Fruit fly (Drosophila melanogaster) whole organism, embryonic: ENCODE data around the gene CG31038.

Experiments used
- Abd-B ChIP-seq: fragments of 200-800 bp; sonication (Bioruptor generic); optimal IDR thresholded peaks from 2 replicates; lab custom pipeline; 2018; ENCODE audit warnings: missing biosample characterization, mild to moderate bottlenecking, missing genetic modification characterization, moderate library complexity
- Adf1 ChIP-seq: fragments of 200-800 bp; sonication (Bioruptor generic); IDR thresholded peaks from 2 replicates; pipeline ENCODE4 v1.3.6; 2022; ENCODE audit warnings: missing biosample characterization, missing genetic modification characterization
- Atf3 ChIP-seq: fragments of 200-800 bp; sonication (Bioruptor generic); optimal IDR thresholded peaks from 3 replicates; lab custom pipeline; 2016; ENCODE audit warnings: missing biosample characterization, missing genetic modification characterization
- Bdp1 ChIP-seq: fragments of 200-800 bp; sonication (Bioruptor generic); optimal IDR thresholded peaks from 3 replicates; lab custom pipeline; 2016; ENCODE audit warnings: missing biosample characterization, missing genetic modification characterization
- CG10209 ChIP-seq: fragments of 200-800 bp; sonication (Bioruptor generic); optimal IDR thresholded peaks from 3 replicates; lab custom pipeline; 2017; ENCODE audit warnings: missing biosample characterization, mild to moderate bottlenecking, missing genetic modification characterization, missing genetic modification reagents
- CG11695 ChIP-seq: fragments of 200-800 bp; sonication (Bioruptor generic); IDR thresholded peaks from 3 replicates; pipeline ENCODE4 v1.3.6; 2022; ENCODE audit warnings: missing biosample characterization, missing genetic modification characterization
- CG12236 ChIP-seq: fragments of 200-800 bp; sonication (Bioruptor generic); optimal IDR thresholded peaks from 2 replicates; lab custom pipeline; 2016; ENCODE audit warnings: missing biosample characterization, missing genetic modification characterization
- CG13296 ChIP-seq: fragments of 200-800 bp; sonication (Bioruptor generic); optimal IDR thresholded peaks from 3 replicates; lab custom pipeline; 2018; ENCODE audit warnings: missing biosample characterization, mild to moderate bottlenecking, missing genetic modification characterization
- CG15696 ChIP-seq: fragments of 200-800 bp; sonication (Bioruptor generic); optimal IDR thresholded peaks from 2 replicates; lab custom pipeline; 2019; ENCODE audit warnings: missing biosample characterization, mild to moderate bottlenecking, missing genetic modification characterization, moderate library complexity
- CG18011 ChIP-seq: fragments of 200-800 bp; sonication (Bioruptor generic); optimal IDR thresholded peaks from 2 replicates; lab custom pipeline; 2017; ENCODE audit warnings: missing biosample characterization, missing genetic modification characterization, mild to moderate bottlenecking, moderate library complexity, missing genotype
- CG2120 ChIP-seq: fragments of 200-800 bp; sonication (Bioruptor generic); optimal IDR thresholded peaks from 3 replicates; lab custom pipeline; 2016; ENCODE audit warnings: missing biosample characterization, missing genetic modification characterization
- CG2712 ChIP-seq: fragments of 200-800 bp; optimal IDR thresholded peaks from 3 replicates; lab custom pipeline; 2019; ENCODE audit warnings: missing biosample characterization, mild to moderate bottlenecking, missing genetic modification characterization, moderate library complexity
- CG2875 ChIP-seq: fragments of 200-800 bp; sonication (Bioruptor generic); optimal IDR thresholded peaks from 2 replicates; lab custom pipeline; 2017; ENCODE audit warnings: missing biosample characterization, mild to moderate bottlenecking, missing genetic modification characterization, missing genetic modification reagents
- CG30020 ChIP-seq: fragments of 200-800 bp; optimal IDR thresholded peaks from 2 replicates; lab custom pipeline; 2019; ENCODE audit warnings: missing biosample characterization, mild to moderate bottlenecking, missing genetic modification characterization, moderate library complexity
- CG30403 ChIP-seq: fragments of 200-800 bp; sonication (Bioruptor generic); optimal IDR thresholded peaks from 3 replicates; lab custom pipeline; 2016; ENCODE audit warnings: missing biosample characterization, missing genetic modification characterization
- CG32532 ChIP-seq: fragments of 200-800 bp; sonication (Bioruptor generic); IDR thresholded peaks from 2 replicates; pipeline ENCODE4 v1.3.6; 2022; ENCODE audit warnings: missing biosample characterization, missing genetic modification characterization
- CG33213 ChIP-seq: fragments of 200-800 bp; sonication (Bioruptor generic); optimal IDR thresholded peaks from 3 replicates; lab custom pipeline; 2016; ENCODE audit warnings: missing biosample characterization, missing genetic modification characterization
- CG4282 ChIP-seq: fragments of 200-800 bp; sonication (Bioruptor generic); optimal IDR thresholded peaks from 2 replicates; lab custom pipeline; 2016; ENCODE audit warnings: missing biosample characterization, missing genetic modification characterization
- CG4328 ChIP-seq: fragments of 200-800 bp; sonication (Bioruptor generic); optimal IDR thresholded peaks from 3 replicates; lab custom pipeline; 2017; ENCODE audit warnings: missing biosample characterization, missing genetic modification reagents, missing genetic modification characterization
- CG4617 ChIP-seq: fragments of 200-800 bp; sonication (Bioruptor generic); optimal IDR thresholded peaks from 3 replicates; lab custom pipeline; 2016; ENCODE audit warnings: missing biosample characterization, missing genetic modification characterization, borderline replicate concordance
- CG7745 ChIP-seq: fragments of 200-800 bp; sonication (Bioruptor generic); optimal IDR thresholded peaks from 2 replicates; lab custom pipeline; 2018; ENCODE audit warnings: missing biosample characterization, mild to moderate bottlenecking, missing genetic modification characterization, moderate library complexity
- CG7928 ChIP-seq: fragments of 200-800 bp; sonication (Bioruptor generic); optimal IDR thresholded peaks from 2 replicates; lab custom pipeline; 2017; ENCODE audit warnings: missing biosample characterization, mild to moderate bottlenecking, missing genetic modification characterization
- CG7987 ChIP-seq: fragments of 200-800 bp; sonication (Bioruptor generic); optimal IDR thresholded peaks from 2 replicates; lab custom pipeline; 2018; ENCODE audit warnings: missing biosample characterization, mild to moderate bottlenecking, missing genetic modification characterization, moderate library complexity
- CG8388 ChIP-seq: fragments of 200-800 bp; sonication (Bioruptor generic); optimal IDR thresholded peaks from 2 replicates; lab custom pipeline; 2019; ENCODE audit warnings: missing biosample characterization, mild to moderate bottlenecking, missing genetic modification characterization, moderate library complexity
- CG9727 ChIP-seq: fragments of 200-800 bp; sonication (Bioruptor generic); optimal IDR thresholded peaks from 3 replicates; lab custom pipeline; 2017; ENCODE audit warnings: missing biosample characterization, mild to moderate bottlenecking, missing genetic modification characterization
- Deaf1 ChIP-seq: fragments of 200-800 bp; optimal IDR thresholded peaks from 3 replicates; lab custom pipeline; 2019; ENCODE audit warnings: missing biosample characterization, mild to moderate bottlenecking, missing genetic modification characterization, moderate library complexity
- Doc3 ChIP-seq: fragments of 200-800 bp; sonication (Bioruptor generic); IDR thresholded peaks from 3 replicates; pipeline ENCODE4 v1.3.6; 2022; ENCODE audit warnings: missing biosample characterization, missing genetic modification characterization; ENCODE audit not compliant: partially characterized antibody
- HmgZ ChIP-seq: fragments of 200-800 bp; sonication (Bioruptor generic); optimal IDR thresholded peaks from 2 replicates; lab custom pipeline; 2018; ENCODE audit warnings: missing biosample characterization, mild to moderate bottlenecking, missing genetic modification characterization
- NC2β ChIP-seq: fragments of 200-800 bp; sonication (Bioruptor generic); optimal IDR thresholded peaks from 2 replicates; lab custom pipeline; 2016; ENCODE audit warnings: missing biosample characterization, missing genetic modification characterization
- Nf-YA ChIP-seq: fragments of 200-800 bp; sonication (Bioruptor generic); IDR thresholded peaks from 2 replicates; pipeline ENCODE4 v1.3.6; 2022; ENCODE audit warnings: missing biosample characterization, missing genetic modification characterization
- Nf-YB ChIP-seq: fragments of 200-800 bp; sonication (Bioruptor generic); optimal IDR thresholded peaks from 3 replicates; lab custom pipeline; 2019; ENCODE audit warnings: missing biosample characterization, mild to moderate bottlenecking, missing genetic modification characterization, moderate library complexity
- NfI ChIP-seq: fragments of 200-800 bp; sonication (Bioruptor generic); optimal IDR thresholded peaks from 3 replicates; lab custom pipeline; 2018; ENCODE audit warnings: missing biosample characterization, mild to moderate bottlenecking, missing genetic modification characterization, moderate library complexity
- Sox100B ChIP-seq: fragments of 200-800 bp; sonication (Bioruptor generic); optimal IDR thresholded peaks from 3 replicates; lab custom pipeline; 2018; ENCODE audit warnings: missing biosample characterization, mild to moderate bottlenecking, missing genetic modification characterization
- Sox102F ChIP-seq: fragments of 200-800 bp; sonication (Bioruptor generic); optimal IDR thresholded peaks from 2 replicates; lab custom pipeline; 2018; ENCODE audit warnings: missing biosample characterization, mild to moderate bottlenecking, missing genetic modification characterization, moderate library complexity
- Tbp ChIP-seq: fragments of >200 bp; optimal IDR thresholded peaks from 2 replicates; lab custom pipeline; 2018; ENCODE audit warnings: missing biosample characterization, missing genetic modification characterization
- ac ChIP-seq: fragments of 200-800 bp; sonication (Bioruptor generic); optimal IDR thresholded peaks from 3 replicates; lab custom pipeline; 2017; ENCODE audit warnings: missing biosample characterization, mild to moderate bottlenecking, missing genetic modification characterization
- ara ChIP-seq: fragments of 200-800 bp; sonication (Bioruptor generic); IDR thresholded peaks from 2 replicates; pipeline ENCODE4 v1.3.6; 2022; ENCODE audit warnings: missing biosample characterization, missing genetic modification characterization
- bowl ChIP-seq: fragments of 200-800 bp; sonication (Bioruptor generic); IDR thresholded peaks from 2 replicates; pipeline ENCODE4 v1.3.6; 2022; ENCODE audit warnings: missing biosample characterization, missing genetic modification characterization
- croc ChIP-seq: fragments of 200-800 bp; sonication (Bioruptor generic); conservative IDR thresholded peaks from 3 replicates; pipeline ENCODE4 v1.3.6; 2022; ENCODE audit warnings: missing biosample characterization, missing genetic modification characterization
- dimm ChIP-seq: fragments of 200-800 bp; sonication (Bioruptor generic); IDR thresholded peaks from 2 replicates; pipeline ENCODE4 v1.3.6; 2022; ENCODE audit warnings: missing biosample characterization, missing genetic modification characterization
- eve ChIP-seq, 2 experiments: fragments of >200 bp; optimal IDR thresholded peaks; 2 replicates each; lab custom pipeline; 2017; ENCODE audit warnings: missing biosample characterization in 2 of 2, missing genetic modification characterization in 2 of 2
- ewg ChIP-seq: fragments of 200-800 bp; sonication (Bioruptor generic); optimal IDR thresholded peaks from 3 replicates; lab custom pipeline; 2017; ENCODE audit warnings: mild to moderate bottlenecking, missing biosample characterization, missing genetic modification reagents, missing genetic modification characterization
- mld ChIP-seq: fragments of 200-800 bp; sonication (Bioruptor generic); IDR thresholded peaks from 3 replicates; pipeline ENCODE4 v1.3.6; 2022; ENCODE audit warnings: missing biosample characterization, missing genetic modification characterization; ENCODE audit not compliant: partially characterized antibody
- nerfin-2 ChIP-seq: fragments of 200-800 bp; sonication (Bioruptor generic); IDR thresholded peaks from 2 replicates; pipeline ENCODE4 v1.3.6; 2022; ENCODE audit warnings: missing biosample characterization, missing genetic modification characterization; ENCODE audit not compliant: partially characterized antibody
- onecut ChIP-seq: fragments of 200-800 bp; sonication (Bioruptor generic); IDR thresholded peaks from 2 replicates; pipeline ENCODE4 v1.3.6; 2022; ENCODE audit warnings: missing biosample characterization, missing genetic modification characterization
- phol ChIP-seq: fragments of 200-800 bp; sonication (Bioruptor generic); optimal IDR thresholded peaks from 3 replicates; lab custom pipeline; 2018; ENCODE audit warnings: missing biosample characterization, mild to moderate bottlenecking, missing genetic modification characterization, moderate library complexity
- scrt ChIP-seq: fragments of 200-800 bp; sonication (Bioruptor generic); optimal IDR thresholded peaks from 2 replicates; lab custom pipeline; 2018; ENCODE audit warnings: missing biosample characterization, mild to moderate bottlenecking, missing genetic modification characterization, moderate library complexity
- sim ChIP-seq: fragments of 200-800 bp; sonication (Bioruptor generic); IDR thresholded peaks from 2 replicates; pipeline ENCODE4 v1.3.6; 2022; ENCODE audit warnings: missing biosample characterization, missing genetic modification characterization
- sna ChIP-seq: fragments of 200-800 bp; sonication (Bioruptor generic); IDR thresholded peaks from 2 replicates; pipeline ENCODE4 v1.3.6; 2022; ENCODE audit warnings: missing biosample characterization, missing genetic modification characterization; ENCODE audit not compliant: partially characterized antibody
- tap ChIP-seq: fragments of 200-800 bp; optimal IDR thresholded peaks from 3 replicates; lab custom pipeline; 2019; ENCODE audit warnings: missing biosample characterization, mild to moderate bottlenecking, missing genetic modification characterization, moderate library complexity

CG31038 gene

dm6 chr3R:29903775-29904356 is 27.0 kb downstream of the CG31038 start, which contains the start of gene CG15517 (continued):
- TF ChIP-seq tap (tag; lab: Kevin White, UChicago) = no peak
- no peak for TF ChIP-seq CG33213 (GFP tag; lab: Kevin White, UChicago)
- peak; percentile 19 for TF ChIP-seq CG15696 (tag; lab: Kevin White, UChicago)
- TF ChIP-seq CG4617 (GFP tag; lab: Kevin White, UChicago) = no peak
- TF ChIP-seq CG7745 = no peak
- TF ChIP-seq CG13296 = no peak
- no peak for TF ChIP-seq CG2875 (GFP tag; lab: Kevin White, UChicago)
- TF ChIP-seq CG18011 (GFP tag; lab: Kevin White, UChicago) = peak; percentile 97
- TF ChIP-seq CG32532 (GFP tag; lab: Robert Waterston, UW) = peak; percentile 38; the same call in 1 of the 2 replicates
- TF ChIP-seq CG4282 = no peak
- no peak for TF ChIP-seq Doc3 (GFP tag; lab: Robert Waterston, UW)
- TF ChIP-seq Sox100B (GFP tag; lab: Kevin White, UChicago) = no peak
- no peak for TF ChIP-seq phol (tag; lab: Kevin White, UChicago)
- no peak for TF ChIP-seq dimm (GFP tag; lab: Robert Waterston, UW)
- no peak for TF ChIP-seq Bdp1
- TF ChIP-seq Nf-YA (GFP tag; lab: Robert Waterston, UW) = no peak
- peak; percentile 9 for TF ChIP-seq CG30403
- TF ChIP-seq CG30020 = no peak
- TF ChIP-seq CG2712 (tag; lab: Kevin White, UChicago) = no peak
- TF ChIP-seq CG9727 = no peak
- no peak for TF ChIP-seq CG8388 (GFP tag; lab: Kevin White, UChicago)
- no peak for TF ChIP-seq CG7987 (GFP tag; lab: Kevin White, UChicago)
- TF ChIP-seq NfI (GFP tag; lab: Kevin White, UChicago) = no peak
- no peak for TF ChIP-seq eve (GFP tag; optimal IDR thresholded peaks at IDR 0.05; lab: Kevin White, UChicago)
- no peak for TF ChIP-seq CG4328 (GFP tag; lab: Kevin White, UChicago)
- no peak for TF ChIP-seq onecut (GFP tag; lab: Robert Waterston, UW)
- no peak for TF ChIP-seq CG12236 (GFP tag; lab: Kevin White, UChicago)
- TF ChIP-seq CG7928 (GFP tag; lab: Kevin White, UChicago) = no peak
- TF ChIP-seq Deaf1 (tag; lab: Kevin White, UChicago) = no peak
- TF ChIP-seq scrt (GFP tag; lab: Kevin White, UChicago) = no peak
- TF ChIP-seq Tbp (GFP tag; lab: Kevin White, UChicago) = no peak
- TF ChIP-seq CG11695 = no peak
- no peak for TF ChIP-seq croc (GFP tag; lab: Robert Waterston, UW)
- no peak for TF ChIP-seq ara (GFP tag; lab: Robert Waterston, UW)
- TF ChIP-seq Nf-YB (GFP tag; lab: Kevin White, UChicago) = no peak
- no peak for TF ChIP-seq Abd-B (GFP tag; lab: Kevin White, UChicago)
- TF ChIP-seq ewg (GFP tag; lab: Kevin White, UChicago) = no peak
- no peak for TF ChIP-seq CG10209 (GFP tag; lab: Kevin White, UChicago)
- peak; percentile 52 for TF ChIP-seq HmgZ (tag; lab: Kevin White, UChicago)
- TF ChIP-seq NC2β (GFP tag; lab: Kevin White, UChicago) = no peak
- no peak for TF ChIP-seq sim (GFP tag; lab: Robert Waterston, UW)
- TF ChIP-seq ac (GFP tag; lab: Kevin White, UChicago) = no peak
- TF ChIP-seq sna (GFP tag; lab: Robert Waterston, UW) = no peak
- TF ChIP-seq mld (GFP tag; lab: Robert Waterston, UW) = no peak
- TF ChIP-seq Atf3 (GFP tag; lab: Kevin White, UChicago) = no peak
- peak; percentile 12 for TF ChIP-seq CG2120 (GFP tag; lab: Kevin White, UChicago)
- TF ChIP-seq bowl = no peak
- TF ChIP-seq Sox102F (GFP tag; lab: Kevin White, UChicago) = peak; percentile 6
- no peak for TF ChIP-seq Adf1 (GFP tag; lab: Robert Waterston, UW)
- TF ChIP-seq nerfin-2 (GFP tag; lab: Robert Waterston, UW) = no peak
